Worm (Caenorhabditis elegans) whole organism, early embryonic: ENCODE measurements around the gene K08D9.4.

Experiments used
- B0310.2 ChIP-seq: sonication (generic microtip); optimal IDR thresholded peaks from 2 replicates; lab custom pipeline; 2016; ENCODE audit warnings: mild to moderate bottlenecking, missing genetic modification characterization, missing compliant biosample characterization
- F13C5.2 ChIP-seq: sonication (generic microtip); optimal IDR thresholded peaks from 2 replicates; lab custom pipeline; 2017; ENCODE audit warnings: mild to moderate bottlenecking, missing genetic modification characterization, inconsistent platforms, missing compliant biosample characterization
- aly-1 ChIP-seq: sonication (generic microtip); optimal IDR thresholded peaks from 2 replicates; lab custom pipeline; 2016; ENCODE audit warnings: missing genetic modification characterization, missing compliant biosample characterization
- ama-1 ChIP-seq: fragments of 150-350 bp; optimal IDR thresholded peaks from 2 replicates; lab custom pipeline; 2014
- ceh-13 ChIP-seq: fragments of 200-800 bp; sonication (Bioruptor generic); optimal IDR thresholded peaks from 2 replicates; lab custom pipeline; 2018; ENCODE audit warnings: mild to moderate bottlenecking, missing genetic modification characterization, missing compliant biosample characterization
- ceh-36 ChIP-seq: sonication (generic microtip); optimal IDR thresholded peaks from 2 replicates; lab custom pipeline; 2016; ENCODE audit warnings: missing genetic modification characterization, inconsistent platforms, missing compliant biosample characterization
- ets-7 ChIP-seq: sonication (generic microtip); optimal IDR thresholded peaks from 2 replicates; lab custom pipeline; 2016; ENCODE audit warnings: missing genotype, missing genetic modification characterization, missing compliant biosample characterization
- flt-1 ChIP-seq: fragments of 200-800 bp; sonication (Bioruptor generic); IDR thresholded peaks from 2 replicates; pipeline ENCODE4 v1.3.6; 2022; ENCODE audit warnings: missing genetic modification characterization, missing compliant biosample characterization
- hmbx-1 ChIP-seq: sonication (generic microtip); optimal IDR thresholded peaks from 2 replicates; lab custom pipeline; 2016; ENCODE audit warnings: mild to moderate bottlenecking, missing genetic modification characterization, missing compliant biosample characterization
- hmg-4 ChIP-seq: fragments of 200-800 bp; sonication (Bioruptor generic); optimal IDR thresholded peaks from 2 replicates; lab custom pipeline; 2018; ENCODE audit warnings: mild to moderate bottlenecking, missing genetic modification characterization, missing compliant biosample characterization
- hnd-1 ChIP-seq: sonication (generic microtip); optimal IDR thresholded peaks from 2 replicates; lab custom pipeline; 2016; ENCODE audit warnings: missing genetic modification characterization, missing compliant biosample characterization
- pes-1 ChIP-seq: fragments of 200-800 bp; sonication (Bioruptor generic); IDR thresholded peaks from 2 replicates; pipeline ENCODE4 v1.3.6; 2022; ENCODE audit warnings: missing genetic modification reagents, missing genetic modification characterization, missing compliant biosample characterization
- scrt-1 ChIP-seq: fragments of 200-800 bp; sonication (Bioruptor generic); IDR thresholded peaks from 2 replicates; pipeline ENCODE4 v1.3.6; 2022; ENCODE audit warnings: missing genetic modification characterization, missing compliant biosample characterization
- sea-1 ChIP-seq: fragments of 200-800 bp; sonication (Bioruptor generic); conservative IDR thresholded peaks from 2 replicates; pipeline ENCODE4 v1.3.6; 2022; ENCODE audit warnings: missing genetic modification characterization, missing compliant biosample characterization
- tbx-11 ChIP-seq: fragments of 200-800 bp; sonication (Bioruptor generic); IDR thresholded peaks from 2 replicates; pipeline ENCODE4 v1.3.6; 2022; ENCODE audit warnings: missing genetic modification characterization, missing compliant biosample characterization
- tbx-37 ChIP-seq: fragments of 200-800 bp; sonication (Bioruptor generic); conservative IDR thresholded peaks from 2 replicates; pipeline ENCODE4 v1.3.6; 2022; ENCODE audit warnings: missing genetic modification reagents, missing genetic modification characterization, missing compliant biosample characterization
- tra-4 ChIP-seq: sonication (generic microtip); optimal IDR thresholded peaks from 2 replicates; lab custom pipeline; 2017; ENCODE audit warnings: missing genetic modification characterization, missing compliant biosample characterization

Gene K08D9.4

DNA sequence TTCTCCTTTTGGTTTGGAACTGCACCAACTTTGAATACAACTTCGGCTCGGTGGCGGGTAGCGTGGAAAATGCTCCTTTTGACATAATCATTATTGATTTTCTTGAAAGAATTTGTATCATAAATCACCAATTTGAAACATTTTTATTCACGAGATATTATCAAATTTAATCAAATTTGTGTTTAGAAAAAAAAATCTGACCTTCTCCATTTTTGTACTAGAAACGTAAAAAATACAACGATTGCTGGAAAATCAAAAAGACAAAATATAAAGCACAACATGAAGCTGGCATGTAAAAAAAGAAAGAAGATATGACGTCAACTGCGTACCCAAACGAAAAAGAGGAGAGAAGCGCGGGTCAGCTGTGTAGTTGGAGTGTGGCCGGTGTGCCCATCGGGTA, at the start of gene K08D9.4:
K08D9.4 (minus strand) TSS at position 101 of the 400 bp plus-strand sequence.
- TF ChIP-seq ceh-36 (tag; lab: Kevin White, UChicago) = no peak
- no peak for TF ChIP-seq flt-1 (GFP tag; lab: Robert Waterston, UW)
- no peak for TF ChIP-seq hmg-4
- TF ChIP-seq pes-1 (GFP tag; lab: Robert Waterston, UW) = no peak
- TF ChIP-seq sea-1 = no peak
- TF ChIP-seq hmbx-1 (tag; lab: Kevin White, UChicago) = no peak
- no peak for TF ChIP-seq ceh-13 (GFP tag; lab: Kevin White, UChicago)

DNA sequence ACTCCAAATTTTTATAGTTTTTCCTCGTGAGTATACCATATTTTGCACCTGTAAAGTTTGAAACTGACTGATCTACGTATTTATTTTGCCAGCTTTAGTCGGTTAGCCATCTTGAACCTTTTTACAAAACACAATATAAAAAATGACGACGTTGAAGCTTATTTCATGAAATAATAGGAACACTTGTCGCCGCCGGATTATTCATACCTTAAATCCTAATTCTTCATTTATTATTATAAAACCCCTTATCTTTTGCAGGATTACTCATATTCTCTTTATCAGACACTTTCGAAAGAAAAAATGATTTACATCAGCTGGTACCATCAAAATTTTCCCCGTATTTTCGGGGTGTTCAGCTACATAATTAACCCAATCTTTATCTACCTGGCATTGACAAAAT, 47.3 kb upstream of the K08D9.4 start, which contains the start of gene srj-8:
srj-8 (plus strand) TSS at position 301 of the 400 bp plus-strand sequence.
- TF ChIP-seq tbx-11 (no peak), tbx-37 (no peak), sea-1 (no peak), aly-1 (tag; lab: Kevin White, UChicago) (no peak), pes-1 (GFP tag; lab: Robert Waterston, UW) (no peak), hmg-4 (no peak)

DNA sequence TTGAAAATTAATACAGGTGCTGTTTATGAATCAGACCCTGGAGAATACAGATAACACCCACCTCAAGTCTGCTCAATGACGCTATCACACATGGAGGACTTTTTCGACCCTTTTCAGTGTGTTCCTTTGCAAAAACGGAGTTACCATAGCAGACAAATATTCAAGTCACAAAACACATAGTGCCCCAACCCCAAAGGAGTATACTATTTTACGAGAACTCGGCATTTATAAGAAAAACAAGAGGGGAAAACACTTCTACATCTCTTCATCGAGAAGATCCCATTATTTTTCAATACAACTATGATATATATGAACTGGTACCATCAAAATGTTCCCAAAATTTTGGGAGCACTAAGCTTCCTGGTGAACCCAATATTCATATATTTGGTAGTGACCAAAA, 44.5 kb upstream of the K08D9.4 start, which contains the start of gene srj-7:
srj-7 (plus strand) TSS at position 301 of the 400 bp plus-strand sequence.
- no peak for TF ChIP-seq tbx-37
- no peak for TF ChIP-seq tra-4 (tag; lab: Kevin White, UChicago)
- no peak for TF ChIP-seq hmg-4

DNA sequence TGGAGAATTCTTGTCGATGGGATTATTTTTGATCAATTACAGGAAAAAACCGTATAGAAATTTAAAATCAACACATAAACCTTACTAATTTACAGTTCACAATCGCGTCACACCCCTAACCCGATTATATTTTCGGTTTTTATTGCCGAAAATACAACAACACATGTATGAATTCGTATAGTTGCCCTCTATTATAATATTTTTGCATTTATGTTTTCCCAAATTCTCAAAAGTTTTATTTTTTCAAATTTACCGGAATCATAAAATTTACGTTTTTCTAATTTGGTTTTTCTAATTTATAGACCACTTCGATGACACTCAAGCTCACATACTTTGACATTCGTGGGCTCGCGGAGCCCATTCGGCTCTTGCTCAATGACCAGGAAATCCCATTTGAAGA, 42.8 kb upstream of the K08D9.4 start, which contains the start of gene gst-23:
gst-23 (plus strand) TSS at position 301 of the 400 bp plus-strand sequence.
- TF ChIP-seq ceh-13 (GFP tag; lab: Kevin White, UChicago) (no peak), scrt-1 (GFP tag; lab: Robert Waterston, UW) (no peak), tra-4 (tag; lab: Kevin White, UChicago) (no peak), pes-1 (GFP tag; lab: Robert Waterston, UW) (no peak), ets-7 (tag; lab: Kevin White, UChicago) (no peak), hnd-1 (no peak), aly-1 (tag; lab: Kevin White, UChicago) (no peak), tbx-11 (no peak), hmg-4 (no peak), sea-1 (no peak), ama-1 (no peak), ceh-36 (tag; lab: Kevin White, UChicago) (no peak), F13C5.2 (tag; lab: Kevin White, UChicago) (no peak), B0310.2 (tag; lab: Kevin White, UChicago) (no peak), hmbx-1 (tag; lab: Kevin White, UChicago) (no peak), flt-1 (GFP tag; lab: Robert Waterston, UW) (no peak), tbx-37 (no peak)

DNA sequence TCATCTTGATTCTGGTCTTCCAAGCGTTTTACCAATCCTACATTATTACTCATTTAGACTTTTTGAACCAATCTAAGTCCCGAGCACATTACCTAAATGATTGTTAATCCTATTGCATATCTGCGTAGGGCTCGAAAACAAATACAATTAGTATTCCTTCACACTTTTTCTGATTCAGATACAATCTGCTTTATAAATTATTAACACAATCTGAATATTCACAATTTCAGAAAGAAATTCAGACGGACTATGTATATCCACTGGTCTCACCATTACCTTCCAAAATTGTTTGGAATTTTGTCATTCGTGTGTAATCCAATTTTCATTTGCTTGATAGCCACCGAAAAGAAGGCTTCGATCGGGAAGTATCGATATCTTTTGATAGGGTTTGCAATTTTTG, 41.0 kb upstream of the K08D9.4 start, which contains the start of gene srj-11:
srj-11 (plus strand) TSS at position 250 of the 400 bp plus-strand sequence.
- no peak for TF ChIP-seq tra-4 (tag; lab: Kevin White, UChicago)
- TF ChIP-seq tbx-37 = no peak
- no peak for TF ChIP-seq ceh-36 (tag; lab: Kevin White, UChicago)
- no peak for TF ChIP-seq pes-1 (GFP tag; lab: Robert Waterston, UW)
- no peak for TF ChIP-seq F13C5.2 (tag; lab: Kevin White, UChicago)
- no peak for TF ChIP-seq hmbx-1 (tag; lab: Kevin White, UChicago)
- TF ChIP-seq sea-1 = no peak
- TF ChIP-seq hnd-1 = no peak
- TF ChIP-seq tbx-11 = no peak
- no peak for TF ChIP-seq B0310.2 (tag; lab: Kevin White, UChicago)
- no peak for TF ChIP-seq ceh-13 (GFP tag; lab: Kevin White, UChicago)
- no peak for TF ChIP-seq flt-1 (GFP tag; lab: Robert Waterston, UW)
- no peak for TF ChIP-seq ets-7 (tag; lab: Kevin White, UChicago)
- TF ChIP-seq scrt-1 (GFP tag; lab: Robert Waterston, UW) = no peak
- TF ChIP-seq ama-1 = no peak
- no peak for TF ChIP-seq aly-1 (tag; lab: Kevin White, UChicago)
- no peak for TF ChIP-seq hmg-4

DNA sequence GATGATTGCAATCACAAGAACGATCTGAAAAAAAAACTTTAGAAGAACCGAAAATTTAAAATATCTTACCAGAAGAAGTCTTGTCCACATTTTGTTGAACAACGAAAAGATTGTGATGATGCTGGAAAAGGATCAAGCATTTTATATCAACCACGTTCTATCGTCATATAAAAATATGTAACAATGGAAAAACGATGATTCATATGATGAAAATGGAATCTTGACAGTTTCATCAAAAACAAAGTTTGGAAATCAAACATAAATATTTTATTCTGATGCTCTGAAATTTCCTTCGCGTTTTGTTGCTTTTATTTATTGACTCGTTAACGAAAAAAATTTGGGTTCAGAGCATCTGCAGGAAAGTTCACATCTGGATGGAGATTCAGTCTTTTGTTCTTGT, 36.4 kb upstream of the K08D9.4 start, which contains the start of the genes K08D9.9 and str-16:
K08D9.9 (minus strand) TSS at position 101 of the 400 bp plus-strand sequence.
str-16 (plus strand) TSS at position 266 of the 400 bp plus-strand sequence.
- no peak for TF ChIP-seq tbx-11
- TF ChIP-seq aly-1 (tag; lab: Kevin White, UChicago) = no peak
- TF ChIP-seq hmbx-1 (tag; lab: Kevin White, UChicago) = no peak
- TF ChIP-seq B0310.2 (tag; lab: Kevin White, UChicago) = no peak
- TF ChIP-seq pes-1 (GFP tag; lab: Robert Waterston, UW) = no peak
- TF ChIP-seq scrt-1 (GFP tag; lab: Robert Waterston, UW) = no peak

DNA sequence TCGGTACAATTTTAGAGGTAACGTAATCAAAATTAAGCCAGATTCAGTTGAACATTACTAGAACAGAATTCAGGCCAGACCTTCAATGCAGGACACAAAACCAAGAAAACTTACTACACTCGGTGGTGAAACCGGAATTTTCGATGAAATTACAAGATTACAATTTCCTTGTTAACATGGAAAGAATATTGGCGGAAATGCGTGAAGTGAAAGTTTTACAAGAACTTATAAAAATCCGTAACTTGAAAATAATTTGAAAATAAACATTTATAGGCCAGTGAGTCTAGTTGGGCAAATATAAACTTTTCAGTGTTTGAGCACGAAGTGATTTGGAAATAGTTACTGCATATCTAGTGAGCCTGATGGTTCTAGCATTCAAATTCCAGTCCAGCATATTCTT, 34.7 kb upstream of the K08D9.4 start, which contains the start of gene K08D9.6:
K08D9.6 (minus strand) TSS at position 101 of the 400 bp plus-strand sequence.
- TF ChIP-seq sea-1 = no peak
- TF ChIP-seq tra-4 (tag; lab: Kevin White, UChicago) = no peak
- TF ChIP-seq F13C5.2 (tag; lab: Kevin White, UChicago) = no peak
- no peak for TF ChIP-seq tbx-37
- no peak for TF ChIP-seq flt-1 (GFP tag; lab: Robert Waterston, UW)
- TF ChIP-seq aly-1 (tag; lab: Kevin White, UChicago) = no peak
- no peak for TF ChIP-seq B0310.2 (tag; lab: Kevin White, UChicago)
- no peak for TF ChIP-seq ama-1
- no peak for TF ChIP-seq ets-7 (tag; lab: Kevin White, UChicago)
- no peak for TF ChIP-seq hnd-1
- TF ChIP-seq ceh-36 (tag; lab: Kevin White, UChicago) = no peak
- no peak for TF ChIP-seq scrt-1 (GFP tag; lab: Robert Waterston, UW)
- no peak for TF ChIP-seq ceh-13 (GFP tag; lab: Kevin White, UChicago)

DNA sequence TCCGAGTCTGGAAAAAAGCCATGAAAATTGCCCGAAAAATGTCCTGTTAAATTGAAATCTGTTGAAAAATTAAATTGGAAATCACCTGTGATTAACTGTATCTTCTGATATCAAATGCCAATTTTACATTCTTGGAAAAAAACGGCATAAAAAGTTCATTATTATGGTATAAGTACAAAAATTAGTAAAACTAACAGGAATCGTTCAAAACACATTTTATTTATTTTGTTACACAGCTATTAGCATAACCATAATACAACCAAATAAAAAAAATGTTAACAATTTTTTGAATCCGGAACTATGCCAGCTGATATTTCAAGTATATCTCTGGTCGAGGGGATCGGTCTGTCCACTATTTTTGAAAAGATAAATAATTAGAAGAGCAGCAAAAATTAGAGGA, 30.4 kb upstream of the K08D9.4 start, which contains the start of gene K08D9.10:
K08D9.10 (plus strand) TSS at position 301 of the 400 bp plus-strand sequence.
- no peak for TF ChIP-seq F13C5.2 (tag; lab: Kevin White, UChicago)
- TF ChIP-seq ceh-36 (tag; lab: Kevin White, UChicago) = no peak
- TF ChIP-seq ets-7 (tag; lab: Kevin White, UChicago) = no peak
- no peak for TF ChIP-seq pes-1 (GFP tag; lab: Robert Waterston, UW)
- no peak for TF ChIP-seq hnd-1
- TF ChIP-seq tbx-37 = no peak
- no peak for TF ChIP-seq ceh-13 (GFP tag; lab: Kevin White, UChicago)
- TF ChIP-seq sea-1 = no peak
- no peak for TF ChIP-seq B0310.2 (tag; lab: Kevin White, UChicago)
- no peak for TF ChIP-seq ama-1
- no peak for TF ChIP-seq scrt-1 (GFP tag; lab: Robert Waterston, UW)
- no peak for TF ChIP-seq tbx-11
- TF ChIP-seq tra-4 (tag; lab: Kevin White, UChicago) = no peak
- TF ChIP-seq hmbx-1 (tag; lab: Kevin White, UChicago) = no peak
- TF ChIP-seq hmg-4 = no peak
- TF ChIP-seq aly-1 (tag; lab: Kevin White, UChicago) = no peak
- TF ChIP-seq flt-1 (GFP tag; lab: Robert Waterston, UW) = no peak
